Fruit fly (Drosophila melanogaster): ENCODE data around the gene CG32110.

CG32110 gene

DNA sequence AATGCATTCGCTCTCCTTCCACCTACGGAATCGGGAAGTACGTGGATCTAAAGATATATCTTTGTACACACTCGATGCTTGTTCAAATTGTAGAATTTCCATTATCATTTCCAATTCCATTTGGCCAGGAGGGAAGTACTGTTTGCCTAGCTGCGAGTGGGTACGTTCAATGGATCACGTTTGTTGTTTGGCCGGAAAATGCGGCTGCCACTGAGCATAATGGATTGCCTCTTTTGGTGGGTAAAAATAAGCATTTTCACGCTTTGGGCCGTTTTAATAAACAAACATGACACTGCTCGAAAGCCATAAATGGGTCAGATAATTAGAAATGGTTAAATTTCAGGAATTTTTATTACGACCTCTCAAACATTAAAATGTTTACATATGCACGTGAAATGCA, 24.8 kb downstream of the CG32110 start:
- TF ChIP-seq CG8478 (optimal IDR thresholded peaks at IDR 0.05) (no peak), CTCF (optimal IDR thresholded peaks at IDR 0.05) (no peak)

DNA sequence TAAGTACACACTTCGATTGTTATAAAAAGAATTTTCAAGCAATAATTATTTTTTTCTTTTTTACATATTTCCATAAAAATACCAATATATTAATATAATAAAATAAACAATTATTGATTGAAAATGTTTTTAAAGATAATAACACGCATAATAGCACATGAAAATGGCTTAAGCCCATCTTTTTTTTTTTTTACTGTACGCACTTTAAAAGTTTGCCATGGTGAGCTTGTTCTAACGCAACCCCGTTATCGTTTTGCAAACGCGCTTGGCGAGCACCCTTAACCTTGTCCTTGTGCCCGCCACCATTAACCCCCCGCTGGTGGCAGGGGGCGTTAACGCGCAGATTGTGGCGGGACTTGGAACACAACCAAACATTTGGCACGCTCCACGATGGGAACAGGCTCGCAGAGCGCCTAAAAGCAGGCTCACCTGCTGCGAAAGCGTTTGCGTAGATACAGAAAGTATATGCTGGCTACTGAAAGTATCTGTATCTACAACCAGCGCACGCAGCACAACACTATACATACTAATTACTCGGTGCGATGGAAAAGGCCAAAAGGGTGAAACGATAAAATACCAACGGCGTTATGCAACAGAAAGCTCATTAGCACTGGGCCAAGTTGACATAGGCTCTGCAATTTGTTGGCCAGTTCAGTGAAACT, 25.5 kb downstream of the CG32110 start:
- TF ChIP-seq CTCF (optimal IDR thresholded peaks at IDR 0.05) (no peak), CG8478 (optimal IDR thresholded peaks at IDR 0.05) (no peak)

DNA sequence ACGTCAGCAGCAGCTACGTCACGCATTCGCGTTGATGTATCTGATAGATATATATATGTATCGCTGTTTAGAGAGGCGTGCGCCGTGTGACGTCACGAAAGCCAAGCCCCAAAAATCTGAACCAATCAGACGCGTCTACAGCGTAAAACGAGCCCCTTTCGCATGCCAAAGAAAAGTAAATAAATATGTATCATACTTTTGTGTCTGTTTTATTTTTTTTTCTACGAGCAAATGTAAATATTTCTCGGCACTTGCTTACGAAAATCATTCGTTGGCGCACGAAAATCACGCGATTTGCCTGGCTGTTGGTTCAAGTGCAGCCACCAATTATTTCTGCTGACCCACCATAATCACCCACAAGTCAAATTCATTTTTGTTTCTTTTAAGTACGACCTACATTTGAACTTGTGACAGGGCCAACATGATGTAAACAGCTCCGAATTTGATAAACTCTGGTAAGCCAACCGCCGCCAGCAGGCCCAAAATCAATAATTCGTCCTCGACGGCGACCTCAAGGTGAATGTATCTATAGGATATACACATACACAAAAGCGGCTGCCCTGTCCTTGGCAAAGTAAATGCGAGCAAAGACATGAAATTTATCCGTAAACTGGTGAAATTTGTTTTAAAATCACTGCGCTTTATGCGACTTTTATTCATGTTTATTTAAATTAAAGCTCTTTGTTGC, 26.1 kb downstream of the CG32110 start:
- no peak for TF ChIP-seq CG8478 (optimal IDR thresholded peaks at IDR 0.05)
- TF ChIP-seq CTCF (optimal IDR thresholded peaks at IDR 0.05) = no peak

dm6 chr3L:12835511-12836479, 27.3 kb downstream of the CG32110 start:
- TF ChIP-seq CG8478 (optimal IDR thresholded peaks at IDR 0.05) (no peak), CTCF (optimal IDR thresholded peaks at IDR 0.05) (no peak)

DNA sequence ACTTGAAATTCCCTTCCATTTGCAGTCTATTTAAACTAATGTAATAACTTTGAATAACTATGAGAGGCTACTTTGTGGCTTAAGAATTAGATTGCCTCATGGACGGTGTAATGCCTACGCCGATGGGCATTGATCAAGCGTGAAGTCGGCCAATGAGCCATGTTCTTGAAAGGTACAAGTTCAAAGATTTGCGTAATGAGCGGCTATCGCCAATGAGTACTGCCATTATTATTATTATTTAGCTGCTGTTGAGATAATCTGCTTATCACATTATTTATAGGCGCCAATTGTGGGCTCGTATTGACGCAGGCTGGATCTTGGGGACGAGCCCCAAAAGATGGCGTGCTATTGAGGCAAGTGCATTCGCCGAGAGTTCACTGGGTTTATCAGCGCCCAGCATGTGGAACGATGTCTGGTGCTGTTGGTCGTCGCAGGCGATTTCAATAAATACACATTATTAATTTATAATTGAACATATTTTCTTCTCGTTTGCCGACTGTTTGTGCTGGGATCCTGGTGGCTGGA, 28.7 kb downstream of the CG32110 start:
- TF ChIP-seq CTCF (optimal IDR thresholded peaks at IDR 0.05) (no peak), CG8478 (optimal IDR thresholded peaks at IDR 0.05) (no peak)

- TF ChIP-seq CG8478 (optimal IDR thresholded peaks at IDR 0.05) = no peak
- TF ChIP-seq CTCF (optimal IDR thresholded peaks at IDR 0.05) = no peak
These were observed 31.4 kb downstream of the CG32110 start for dm6 chr3L:12839882-12840281.

dm6 chr3L:12841459-12841858, 32.9 kb downstream of the CG32110 start:
- no peak for TF ChIP-seq CTCF (optimal IDR thresholded peaks at IDR 0.05)

dm6 chr3L:12842532-12842931, 34.0 kb downstream of the CG32110 start:
- no peak for TF ChIP-seq CG8478 (optimal IDR thresholded peaks at IDR 0.05)
- no peak for TF ChIP-seq CTCF (optimal IDR thresholded peaks at IDR 0.05)

dm6 chr3L:12843056-12843799, 34.7 kb downstream of the CG32110 start, which contains the start of gene nebu:
Gene nebu (minus strand): TSS chr3L:12843106.
- TF ChIP-seq CTCF (optimal IDR thresholded peaks at IDR 0.05) (no peak), CG8478 (optimal IDR thresholded peaks at IDR 0.05) (no peak)

- TF ChIP-seq CTCF (optimal IDR thresholded peaks at IDR 0.05) (no peak), CG8478 (optimal IDR thresholded peaks at IDR 0.05) (no peak)
These were observed 41.4 kb downstream of the CG32110 start, which contains the start of the genes CG10948 and Wbp2 for dm6 chr3L:12849867-12850301. Gene CG10948 (minus strand): TSS chr3L:12850117. Gene Wbp2 (plus strand): TSS chr3L:12850165.

DNA sequence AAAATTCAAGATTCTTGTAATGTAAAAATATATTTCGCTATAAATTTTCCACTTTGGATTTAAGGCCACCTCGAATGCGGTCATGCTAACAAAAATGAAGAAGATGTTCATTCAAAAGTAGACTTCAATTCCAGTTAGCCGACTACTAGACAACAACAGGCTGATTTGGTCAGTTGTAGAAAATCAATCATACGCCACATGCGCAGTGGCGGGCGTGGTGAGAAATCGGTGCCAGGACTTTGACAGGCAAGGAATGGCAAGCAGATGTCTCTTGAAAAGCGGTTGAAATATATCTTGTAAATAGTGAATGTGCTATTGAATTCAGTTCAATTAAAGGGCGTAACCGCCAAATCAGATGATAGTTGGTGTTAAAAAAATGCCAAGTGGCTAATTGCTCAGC, 44.9 kb downstream of the CG32110 start, which contains the start of gene Ent3:
Gene Ent3 (plus strand): TSS at position 224 of the 400 bp plus-strand sequence.
- TF ChIP-seq CG8478 (optimal IDR thresholded peaks at IDR 0.05) = no peak
- no peak for TF ChIP-seq CTCF (optimal IDR thresholded peaks at IDR 0.05)

dm6 chr3L:12857553-12858122, 49.1 kb downstream of the CG32110 start:
- TF ChIP-seq CG8478 (optimal IDR thresholded peaks at IDR 0.05) (no peak), CTCF (optimal IDR thresholded peaks at IDR 0.05) (peak; percentile 36 to 78)

All from S2 (cell line).